Fruit fly (Drosophila melanogaster) Kc167 (cell line): ENCODE measurements around the gene CG45002.

ENCODE experiments used
- Myc ChIP-seq: fragments of >200 bp; optimal IDR thresholded peaks from 2 replicates; lab custom pipeline; 2017; ENCODE audit warnings: missing external identifiers
- h ChIP-seq: fragments of >200 bp; optimal IDR thresholded peaks from 3 replicates; lab custom pipeline; 2018; ENCODE audit warnings: missing external identifiers

DNA sequence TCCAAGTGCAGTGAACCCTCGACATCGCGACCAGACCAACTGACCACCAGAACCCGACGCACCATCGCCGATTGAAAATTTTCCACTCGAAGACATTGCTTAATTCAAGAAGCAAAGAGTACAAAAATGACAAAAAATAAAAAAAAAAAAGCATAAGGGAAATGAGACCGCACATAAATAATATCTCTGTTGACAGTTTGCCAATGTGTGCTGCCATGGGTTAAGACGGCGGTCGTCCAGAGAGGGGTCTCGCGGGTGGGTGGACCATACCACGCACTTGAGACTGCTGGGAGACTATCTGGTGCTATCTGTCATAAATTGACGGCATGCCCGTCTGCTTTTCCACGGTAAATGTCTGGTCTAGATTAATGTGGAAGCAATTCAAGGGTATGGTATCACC, 26.9 kb upstream of the CG45002 start:
- TF ChIP-seq h (no peak), Myc (lab: Kevin White, UChicago) (no peak)
